Worm (Caenorhabditis elegans): ENCODE results near the gene nhr-63.

DNA sequence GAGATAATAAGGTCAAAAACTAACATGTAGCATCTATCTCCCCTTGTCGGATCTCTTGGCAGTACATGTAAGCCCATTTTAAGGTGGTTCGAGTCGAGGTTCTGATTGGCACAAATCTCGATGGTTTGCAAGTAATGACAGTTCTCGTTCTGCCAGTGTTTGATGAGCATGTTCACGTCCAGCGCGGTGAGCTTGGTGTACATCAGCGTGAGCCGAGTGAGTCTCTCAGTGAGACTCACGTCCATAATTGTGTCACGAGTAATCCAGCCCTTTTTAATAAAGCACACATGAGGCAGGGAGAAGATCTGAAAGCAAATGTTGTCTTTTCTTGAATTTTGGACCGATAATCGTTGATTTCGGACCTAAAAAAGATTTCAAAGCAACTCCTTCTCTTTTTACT lies 30.4 kb downstream of the nhr-63 start, which contains the start of gene T10C6.16:
- no peak for TF ChIP-seq F13C5.2 (tag; optimal IDR thresholded peaks at IDR 0.05)
- TF ChIP-seq ama-1 (optimal IDR thresholded peaks at IDR 0.05) = no peak
- no peak for TF ChIP-seq B0310.2 (tag; optimal IDR thresholded peaks at IDR 0.05)
- TF ChIP-seq pes-1 (GFP tag; IDR thresholded peaks at IDR 0.05) = no peak
- TF ChIP-seq ceh-13 (GFP tag; optimal IDR thresholded peaks at IDR 0.05) = no peak

Data from whole organism, early embryonic.